Worm (Caenorhabditis elegans) whole organism, mixed stage, embryonic: ENCODE measurements around the gene C45B2.3.

Experiments
- ceh-43 ChIP-seq: fragments of 200-800 bp; sonication (Bioruptor generic); optimal IDR thresholded peaks from 2 replicates; lab custom pipeline; 2018; ENCODE audit warnings: mild to moderate bottlenecking, missing genetic modification characterization, moderate library complexity, missing compliant biosample characterization
- ces-1 ChIP-seq: fragments of 150-350 bp; optimal IDR thresholded peaks from 2 replicates; lab custom pipeline; 2014; ENCODE audit warnings: missing biosample characterization, missing genetic modification reagents, missing genetic modification characterization
- mls-2 ChIP-seq: sonication (generic microtip); optimal IDR thresholded peaks from 2 replicates; lab custom pipeline; 2016; ENCODE audit warnings: mild to moderate bottlenecking, missing genetic modification characterization, moderate library complexity, missing compliant biosample characterization
- nhr-2 ChIP-seq: fragments of 150-350 bp; optimal IDR thresholded peaks from 2 replicates; lab custom pipeline; 2014; ENCODE audit warnings: missing biosample characterization, missing genetic modification characterization
- nhr-237 ChIP-seq: fragments of 150-350 bp; optimal IDR thresholded peaks from 2 replicates; lab custom pipeline; 2014; ENCODE audit warnings: missing biosample characterization, missing genetic modification characterization
- nhr-76 ChIP-seq: sonication (generic microtip); optimal IDR thresholded peaks from 2 replicates; lab custom pipeline; 2017; ENCODE audit warnings: missing biosample characterization, missing genetic modification characterization
- pha-4 ChIP-seq: fragments of 150-350 bp; optimal IDR thresholded peaks from 2 replicates; lab custom pipeline; 2018; ENCODE audit warnings: missing biosample characterization, missing genetic modification reagents, missing genetic modification characterization
- snpc-4 ChIP-seq: fragments of 150-350 bp; optimal IDR thresholded peaks from 2 replicates; lab custom pipeline; 2014; ENCODE audit warnings: missing biosample characterization, missing genetic modification characterization
- unc-120 ChIP-seq: sonication (generic microtip); optimal IDR thresholded peaks from 2 replicates; lab custom pipeline; 2017; ENCODE audit warnings: missing genetic modification characterization, missing compliant biosample characterization; ENCODE audit not compliant: poor library complexity, severe bottlenecking
- unc-39 ChIP-seq: fragments of 150-350 bp; optimal IDR thresholded peaks from 2 replicates; lab custom pipeline; 2014; ENCODE audit warnings: missing biosample characterization, missing genetic modification characterization
- unc-62 ChIP-seq: fragments of 150-350 bp; optimal IDR thresholded peaks from 2 replicates; lab custom pipeline; 2014; ENCODE audit warnings: missing biosample characterization, missing genetic modification reagents, missing genetic modification characterization
- ztf-11 ChIP-seq: fragments of 150-350 bp; optimal IDR thresholded peaks from 2 replicates; lab custom pipeline; 2014; ENCODE audit warnings: missing biosample characterization, missing genetic modification characterization

ce11 chrX:6050849-6051248, 31.9 kb upstream of the C45B2.3 start:
- TF ChIP-seq nhr-237 (tag; lab: Kevin White, UChicago) (no peak), unc-62 (GFP tag; lab: Kevin White, UChicago) (no peak), pha-4 (tag; lab: Kevin White, UChicago) (no peak), ceh-43 (no peak), ztf-11 (tag; lab: Kevin White, UChicago) (no peak), unc-39 (tag; lab: Kevin White, UChicago) (no peak), unc-120 (tag; lab: Kevin White, UChicago) (no peak), nhr-76 (no peak), nhr-2 (tag; lab: Kevin White, UChicago) (no peak), snpc-4 (tag; lab: Kevin White, UChicago) (no peak), ces-1 (GFP tag; lab: Kevin White, UChicago) (no peak), mls-2 (tag; lab: Kevin White, UChicago) (no peak)
